Worm (Caenorhabditis elegans): Measurements from ENCODE around the gene F08D12.12.

DNA sequence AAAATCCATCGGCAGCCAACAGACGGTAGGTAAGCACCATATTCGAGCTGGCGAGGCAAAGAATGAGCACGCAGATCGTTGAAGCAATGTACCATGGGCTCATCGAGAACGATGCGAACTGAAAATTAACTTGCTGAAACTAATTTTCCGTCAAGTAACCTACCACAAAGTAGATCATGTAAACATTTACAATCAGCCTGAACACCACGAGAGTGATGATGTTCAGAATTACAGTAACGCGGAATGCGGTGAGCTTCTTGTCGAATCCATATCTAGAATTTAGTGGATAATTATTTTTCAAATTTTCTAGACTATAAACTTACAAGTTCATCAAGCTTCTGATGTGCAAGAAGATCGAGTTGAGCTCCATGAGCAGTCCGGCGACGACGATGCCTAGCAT, 42.6 kb upstream of the F08D12.12 start:
- TF ChIP-seq lsy-2 (tag; optimal IDR thresholded peaks at IDR 0.05) (no peak), ceh-82 (tag; optimal IDR thresholded peaks at IDR 0.05) (no peak), nhr-237 (tag; optimal IDR thresholded peaks at IDR 0.05) (no peak), nhr-129 (tag; optimal IDR thresholded peaks at IDR 0.05) (no peak), nhr-11 (tag; optimal IDR thresholded peaks at IDR 0.05) (no peak), ztf-11 (tag; optimal IDR thresholded peaks at IDR 0.05) (no peak), R02D3.7 (tag; optimal IDR thresholded peaks at IDR 0.05) (no peak), unc-62 (GFP tag; optimal IDR thresholded peaks at IDR 0.05) (no peak), gmeb-1 (tag; optimal IDR thresholded peaks at IDR 0.05) (no peak), lin-39 (tag; optimal IDR thresholded peaks at IDR 0.05) (no peak)

Data from whole organism, L2 larva.